Worm (Caenorhabditis elegans): ENCODE results near the gene T02B11.8.
"Not testable (repeated sequence)": the region's sequence is repeated elsewhere in the genome, so short reads cannot be mapped to it uniquely, and the experiment has no call there.

T02B11.8 gene

DNA sequence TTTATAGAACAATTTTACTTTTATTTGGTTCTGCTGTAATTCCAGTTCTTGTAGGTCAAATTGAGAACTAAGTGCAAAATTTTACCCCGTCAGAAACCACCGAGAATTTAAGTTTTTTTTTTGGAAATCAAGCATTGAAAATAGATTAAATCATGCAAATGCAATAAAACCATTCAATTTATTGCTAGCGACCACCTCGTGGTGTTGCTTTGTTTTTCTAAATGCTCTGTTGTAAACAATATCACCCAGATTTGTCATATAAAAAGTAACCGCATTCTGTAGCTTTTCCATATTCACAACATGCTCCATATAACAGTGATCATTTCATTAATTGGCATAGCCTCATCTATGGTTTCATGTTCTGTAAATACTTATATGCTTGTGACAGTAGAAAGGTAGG is 29.0 kb downstream of the T02B11.8 start, which contains the start of gene srbc-12:
Gene srbc-12 (plus strand): TSS at position 301 of the 400 bp plus-strand sequence.
- TF ChIP-seq fkh-4 (tag; optimal IDR thresholded peaks at IDR 0.05; ENCODE audit: borderline replicate concordance) (no peak), fos-1 (tag; optimal IDR thresholded peaks at IDR 0.05) (no peak), sup-37 (GFP tag; optimal IDR thresholded peaks at IDR 0.05) (no peak), snu-23 (GFP tag; optimal IDR thresholded peaks at IDR 0.05) (no peak), pag-3 (tag; optimal IDR thresholded peaks at IDR 0.05; ENCODE audit: borderline replicate concordance, insufficient read depth) (no peak), nhr-90 (tag; optimal IDR thresholded peaks at IDR 0.05; ENCODE audit: poor library complexity) (no peak), snpc-4 (tag; optimal IDR thresholded peaks at IDR 0.05) (no peak), hlh-17 (GFP tag; optimal IDR thresholded peaks at IDR 0.05; ENCODE audit: borderline replicate concordance) (no peak), nhr-85 (tag) (no peak), efl-1 (optimal IDR thresholded peaks at IDR 0.05) (no peak), efl-1 (GFP tag; optimal IDR thresholded peaks at IDR 0.05 in 1 of 2) (no peak), tbx-2 (tag; optimal IDR thresholded peaks at IDR 0.05) (no peak), ceh-88 (GFP tag; IDR thresholded peaks at IDR 0.05) (no peak), ces-1 (GFP tag; optimal IDR thresholded peaks at IDR 0.05) (no peak), unc-30 (tag; optimal IDR thresholded peaks at IDR 0.05) (no peak)

- TF ChIP-seq nhr-85 (tag) (peak; percentile 52), nhr-71 (tag; optimal IDR thresholded peaks at IDR 0.05) (no peak), F16B12.6 (tag; optimal IDR thresholded peaks at IDR 0.05) (no peak), efl-1 (optimal IDR thresholded peaks at IDR 0.05) (no peak), efl-1 (GFP tag; optimal IDR thresholded peaks at IDR 0.05 in 1 of 2) (peak in 1 of 2 experiments; percentile 56), unc-30 (tag; optimal IDR thresholded peaks at IDR 0.05) (no peak), egl-13 (tag; optimal IDR thresholded peaks at IDR 0.05) (no peak), lsy-2 (tag; optimal IDR thresholded peaks at IDR 0.05) (no peak), fos-1 (tag; optimal IDR thresholded peaks at IDR 0.05) (no peak), pqm-1 (tag; optimal IDR thresholded peaks at IDR 0.05) (no peak)
Observed at ce11 chrV:849042-849441, 29.4 kb downstream of the T02B11.8 start.

DNA sequence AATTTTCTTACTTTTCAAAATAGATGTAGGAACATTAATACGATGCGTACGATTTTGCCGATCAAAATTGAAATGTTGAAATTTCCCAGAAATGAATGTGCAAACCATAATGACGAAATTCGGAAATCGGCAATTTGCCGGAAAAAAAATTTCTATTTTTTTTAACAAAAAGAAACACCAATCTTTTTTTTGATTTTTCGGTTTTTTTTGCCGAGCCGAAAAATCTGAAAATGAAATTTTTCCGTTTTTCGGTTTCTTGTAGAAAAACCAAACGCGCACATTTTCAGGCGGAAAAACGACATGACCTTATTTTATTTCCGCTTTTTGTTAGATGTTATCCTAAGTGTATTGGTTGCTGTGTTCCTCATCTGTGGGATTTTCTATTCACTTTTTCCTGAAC is 30.9 kb downstream of the T02B11.8 start, which contains the start of gene srbc-13:
Gene srbc-13 (plus strand): TSS at position 301 of the 400 bp plus-strand sequence.
- TF ChIP-seq dsc-1 (tag; optimal IDR thresholded peaks at IDR 0.05) (no peak), C04F5.9 (tag; optimal IDR thresholded peaks at IDR 0.05) (no peak), irx-1 (tag; optimal IDR thresholded peaks at IDR 0.05) (no peak), fkh-8 (tag; optimal IDR thresholded peaks at IDR 0.05) (no peak), pax-3 (tag; optimal IDR thresholded peaks at IDR 0.05) (no peak), mdl-1 (tag; optimal IDR thresholded peaks at IDR 0.05) (no peak), efl-3 (GFP tag; optimal IDR thresholded peaks at IDR 0.05) (no peak)

DNA sequence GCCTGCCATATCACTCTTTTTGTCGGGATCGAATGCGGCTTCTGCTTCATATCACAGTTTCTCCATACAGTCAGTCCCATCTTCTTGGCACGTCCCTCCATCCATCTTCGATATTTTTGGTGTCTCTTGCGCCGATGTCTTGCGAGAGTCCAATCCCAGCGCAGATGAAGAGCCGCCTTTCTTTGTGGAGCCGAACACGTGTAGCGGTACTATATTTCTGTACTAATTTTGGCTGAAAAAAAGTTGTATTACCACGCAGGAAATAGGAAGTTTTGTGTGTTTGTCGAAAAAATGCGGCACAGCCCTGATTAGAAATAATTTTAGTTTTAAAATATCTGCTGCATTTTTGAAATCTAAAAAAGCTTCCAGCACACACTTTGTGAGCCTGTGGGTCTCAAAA is 35.3 kb downstream of the T02B11.8 start, which contains the start of gene K09C6.8:
Gene K09C6.8 (minus strand): TSS at position 101 of the 400 bp plus-strand sequence.
- not testable (repeated sequence) for TF ChIP-seq nhr-90 (tag; optimal IDR thresholded peaks at IDR 0.05; ENCODE audit: poor library complexity); pqm-1 (tag; optimal IDR thresholded peaks at IDR 0.05); hlh-17 (GFP tag; optimal IDR thresholded peaks at IDR 0.05; ENCODE audit: borderline replicate concordance)

ce11 chrV:842611-843010 is 35.9 kb downstream of the T02B11.8 start:
- TF ChIP-seq ceh-8 (GFP tag; optimal IDR thresholded peaks at IDR 0.05) (peak; percentile 65), unc-98 (GFP tag; IDR thresholded peaks at IDR 0.05) (no peak)

DNA sequence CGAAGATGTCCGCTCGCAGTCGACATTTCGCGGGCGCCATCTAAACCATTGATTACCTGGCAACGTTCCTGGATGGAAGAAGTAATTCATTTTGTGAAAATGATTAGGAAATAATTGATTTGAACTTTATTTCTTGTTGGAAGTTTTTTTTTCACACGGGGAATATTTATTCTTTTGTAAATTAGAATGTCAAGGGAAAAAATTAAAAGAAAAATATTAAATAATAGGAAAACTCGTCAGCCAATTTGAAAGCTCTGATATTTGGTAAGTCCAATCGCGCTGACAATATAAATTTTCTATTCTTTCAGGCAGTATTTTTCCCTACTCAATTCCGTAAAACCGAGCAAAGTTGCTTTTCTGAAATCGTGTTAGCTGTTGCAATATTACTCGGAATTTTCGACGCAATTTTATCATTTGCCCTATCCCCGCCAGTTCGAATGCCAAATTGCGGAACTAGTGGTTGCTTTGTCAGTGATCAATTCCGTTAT is 39.4 kb downstream of the T02B11.8 start, which contains the start of the genes K09C6.7 and K09C6.10:
Gene K09C6.7 (minus strand): TSS at position 101 of the 488 bp plus-strand sequence.
Gene K09C6.10 (plus strand): TSS at position 438 of the 488 bp plus-strand sequence.
- TF ChIP-seq isw-1 (GFP tag; IDR thresholded peaks at IDR 0.05); elt-3 (tag; optimal IDR thresholded peaks at IDR 0.05); nhr-71 (tag; optimal IDR thresholded peaks at IDR 0.05): not testable (repeated sequence)
